Fruit fly (Drosophila melanogaster) whole organism, embryonic: ENCODE data around the gene ClpX.

ENCODE experiments used
- Abd-B ChIP-seq: fragments of 200-800 bp; sonication (Bioruptor generic); optimal IDR thresholded peaks from 2 replicates; lab custom pipeline; 2018; ENCODE audit warnings: missing biosample characterization, mild to moderate bottlenecking, missing genetic modification characterization, moderate library complexity
- B-H1 ChIP-seq: fragments of 200-800 bp; sonication (Bioruptor generic); IDR thresholded peaks from 3 replicates; pipeline ENCODE4 v1.3.6; 2022; ENCODE audit warnings: missing biosample characterization, missing genetic modification characterization
- Bteb2 ChIP-seq: fragments of 200-800 bp; sonication (Bioruptor generic); optimal IDR thresholded peaks from 2 replicates; lab custom pipeline; 2016; ENCODE audit warnings: missing biosample characterization, missing genetic modification characterization
- CG11085 ChIP-seq: fragments of 200-800 bp; sonication (Bioruptor generic); IDR thresholded peaks from 2 replicates; pipeline ENCODE4 v1.3.6; 2022; ENCODE audit warnings: missing biosample characterization, missing genetic modification characterization
- CG11560 ChIP-seq: fragments of 200-800 bp; sonication (Bioruptor generic); IDR thresholded peaks from 3 replicates; pipeline ENCODE4 v1.3.6; 2022; ENCODE audit warnings: missing biosample characterization, missing genetic modification characterization
- CG12155 ChIP-seq: fragments of 200-800 bp; sonication (Bioruptor generic); optimal IDR thresholded peaks from 3 replicates; lab custom pipeline; 2016; ENCODE audit warnings: missing biosample characterization, missing genetic modification characterization
- CG12299 ChIP-seq: fragments of 200-800 bp; sonication (Bioruptor generic); optimal IDR thresholded peaks from 2 replicates; lab custom pipeline; 2018; ENCODE audit warnings: missing biosample characterization, mild to moderate bottlenecking, missing genetic modification characterization
- CG1233 ChIP-seq: fragments of 200-800 bp; sonication (Bioruptor generic); optimal IDR thresholded peaks from 4 replicates; lab custom pipeline; 2018; ENCODE audit warnings: missing biosample characterization, mild to moderate bottlenecking, missing genetic modification characterization
- CG1647 ChIP-seq: fragments of 200-800 bp; sonication (Bioruptor generic); optimal IDR thresholded peaks from 3 replicates; lab custom pipeline; 2016; ENCODE audit warnings: missing biosample characterization, missing genetic modification characterization
- CG16779 ChIP-seq: fragments of 200-800 bp; sonication (Bioruptor generic); IDR thresholded peaks from 2 replicates; pipeline ENCODE4 v1.3.6; 2022; ENCODE audit warnings: missing biosample characterization, missing genetic modification characterization
- CG18262 ChIP-seq: fragments of 200-800 bp; optimal IDR thresholded peaks from 3 replicates; lab custom pipeline; 2019; ENCODE audit warnings: missing biosample characterization, mild to moderate bottlenecking, missing genetic modification characterization, moderate library complexity
- CG31441 ChIP-seq: fragments of 200-800 bp; sonication (Bioruptor generic); IDR thresholded peaks from 2 replicates; pipeline ENCODE4 v1.3.6; 2022; ENCODE audit warnings: missing biosample characterization, missing genetic modification characterization
- CG3163 ChIP-seq: fragments of 200-800 bp; sonication (Bioruptor generic); optimal IDR thresholded peaks from 3 replicates; lab custom pipeline; 2016; ENCODE audit warnings: missing biosample characterization, missing genetic modification characterization
- CG32772 ChIP-seq: fragments of 200-800 bp; sonication (Bioruptor generic); IDR thresholded peaks from 2 replicates; pipeline ENCODE4 v1.3.6; 2022; ENCODE audit warnings: missing biosample characterization, missing genetic modification characterization
- CG3281 ChIP-seq: fragments of 200-800 bp; sonication (Bioruptor generic); optimal IDR thresholded peaks from 3 replicates; lab custom pipeline; 2017; ENCODE audit warnings: missing biosample characterization, mild to moderate bottlenecking, missing genetic modification characterization
- CG3407 ChIP-seq: fragments of 200-800 bp; sonication (Bioruptor generic); optimal IDR thresholded peaks from 2 replicates; lab custom pipeline; 2018; ENCODE audit warnings: missing biosample characterization, mild to moderate bottlenecking, missing genetic modification characterization
- CG4360 ChIP-seq: fragments of 200-800 bp; sonication (Bioruptor generic); IDR thresholded peaks from 2 replicates; pipeline ENCODE4 v1.3.6; 2022; ENCODE audit warnings: missing biosample characterization, missing genetic modification characterization
- CG43689 ChIP-seq: fragments of 200-800 bp; sonication (Bioruptor generic); IDR thresholded peaks from 2 replicates; pipeline ENCODE4 v1.3.6; 2022; ENCODE audit warnings: missing biosample characterization, missing genetic modification characterization
- CG4404 ChIP-seq: fragments of 200-800 bp; sonication (Bioruptor generic); IDR thresholded peaks from 2 replicates; pipeline ENCODE4 v1.3.6; 2022; ENCODE audit warnings: missing biosample characterization, missing genetic modification characterization
- CG6254 ChIP-seq: fragments of 200-800 bp; sonication (Bioruptor generic); optimal IDR thresholded peaks from 3 replicates; lab custom pipeline; 2017; ENCODE audit warnings: mild to moderate bottlenecking, missing biosample characterization, missing genetic modification reagents, missing genetic modification characterization
- CG6689 ChIP-seq: fragments of 200-800 bp; sonication (Bioruptor generic); IDR thresholded peaks from 2 replicates; pipeline ENCODE4 v1.3.6; 2022; ENCODE audit warnings: missing biosample characterization, missing genetic modification characterization
- CG8290 ChIP-seq, 3 experiments: fragments of 200-800 bp; sonication (Bioruptor generic); optimal IDR thresholded peaks; 2 replicates each; lab custom pipeline; 2016 to 2019; ENCODE audit warnings: missing biosample characterization in 3 of 3, missing genetic modification characterization in 3 of 3, mild to moderate bottlenecking in 2 of 3, moderate library complexity in 1 of 3
- CG8478 ChIP-seq: fragments of >200 bp; optimal IDR thresholded peaks from 2 replicates; lab custom pipeline; 2018
- CG9437 ChIP-seq: fragments of 200-800 bp; sonication (Bioruptor generic); optimal IDR thresholded peaks from 2 replicates; lab custom pipeline; 2018; ENCODE audit warnings: missing biosample characterization, mild to moderate bottlenecking, missing genetic modification characterization
- CG9876 ChIP-seq: fragments of 200-800 bp; sonication (Bioruptor generic); optimal IDR thresholded peaks from 2 replicates; lab custom pipeline; 2016; ENCODE audit warnings: missing biosample characterization, missing genetic modification characterization
- CTCF ChIP-seq: fragments of 200-800 bp; sonication (Bioruptor generic); optimal IDR thresholded peaks from 2 replicates; lab custom pipeline; 2017; ENCODE audit warnings: missing biosample characterization, mild to moderate bottlenecking, missing genetic modification characterization, moderate library complexity
- Camta ChIP-seq: fragments of 200-800 bp; sonication (Bioruptor generic); optimal IDR thresholded peaks from 2 replicates; lab custom pipeline; 2016; ENCODE audit warnings: missing biosample characterization, missing genetic modification characterization
- Dek ChIP-seq: fragments of 200-800 bp; sonication (Bioruptor generic); optimal IDR thresholded peaks from 3 replicates; lab custom pipeline; 2019; ENCODE audit warnings: missing biosample characterization, mild to moderate bottlenecking, missing genetic modification characterization, moderate library complexity
- Doc2 ChIP-seq: fragments of 200-800 bp; sonication (Bioruptor generic); IDR thresholded peaks from 2 replicates; pipeline ENCODE4 v1.3.6; 2022; ENCODE audit warnings: missing biosample characterization, missing genetic modification characterization
- Dref ChIP-seq: fragments of 200-800 bp; sonication (Bioruptor generic); IDR thresholded peaks from 2 replicates; pipeline ENCODE4 v1.3.6; 2022; ENCODE audit warnings: missing biosample characterization, missing genetic modification characterization
- HHEX ChIP-seq: fragments of 200-800 bp; sonication (Bioruptor generic); optimal IDR thresholded peaks from 3 replicates; lab custom pipeline; 2017; ENCODE audit warnings: missing biosample characterization, mild to moderate bottlenecking, missing genetic modification characterization, missing genetic modification reagents
- Hmr ChIP-seq: fragments of 200-800 bp; sonication (Bioruptor generic); optimal IDR thresholded peaks from 3 replicates; lab custom pipeline; 2017; ENCODE audit warnings: mild to moderate bottlenecking, missing biosample characterization, missing genetic modification reagents, missing genetic modification characterization
- Med ChIP-seq: fragments of 200-800 bp; sonication (Bioruptor generic); peaks from one replicate; lab custom pipeline; 2016; ENCODE audit warnings: missing biosample characterization, missing genetic modification characterization, mild to moderate bottlenecking, inconsistent platforms, moderate library complexity
- Sry-δ ChIP-seq: fragments of 200-800 bp; sonication (Bioruptor generic); optimal IDR thresholded peaks from 2 replicates; lab custom pipeline; 2016; ENCODE audit warnings: missing biosample characterization, missing genetic modification characterization
- Usf ChIP-seq: fragments of 200-800 bp; sonication (Bioruptor generic); optimal IDR thresholded peaks from 2 replicates; lab custom pipeline; 2017; ENCODE audit warnings: missing genotype, missing biosample characterization, missing genetic modification characterization
- bab2 ChIP-seq: fragments of 200-800 bp; sonication (Bioruptor generic); optimal IDR thresholded peaks from 2 replicates; lab custom pipeline; 2016; ENCODE audit warnings: missing biosample characterization, missing genetic modification characterization
- cwo ChIP-seq: fragments of 200-800 bp; sonication (Bioruptor generic); optimal IDR thresholded peaks from 3 replicates; lab custom pipeline; 2017; ENCODE audit warnings: missing biosample characterization, missing genetic modification characterization, mild to moderate bottlenecking, moderate library complexity, missing genetic modification reagents
- dimm ChIP-seq: fragments of 200-800 bp; sonication (Bioruptor generic); IDR thresholded peaks from 2 replicates; pipeline ENCODE4 v1.3.6; 2022; ENCODE audit warnings: missing biosample characterization, missing genetic modification characterization
- dmrt11E ChIP-seq: fragments of 200-800 bp; sonication (Bioruptor generic); optimal IDR thresholded peaks from 3 replicates; lab custom pipeline; 2018; ENCODE audit warnings: missing biosample characterization, mild to moderate bottlenecking, missing genetic modification characterization, moderate library complexity
- exex ChIP-seq: fragments of 200-800 bp; sonication (Bioruptor generic); optimal IDR thresholded peaks from 4 replicates; lab custom pipeline; 2018; ENCODE audit warnings: missing biosample characterization, mild to moderate bottlenecking, missing genetic modification characterization, moderate library complexity
- gce ChIP-seq: fragments of 200-800 bp; sonication (Bioruptor generic); IDR thresholded peaks from 3 replicates; pipeline ENCODE4 v1.3.6; 2022; ENCODE audit warnings: missing biosample characterization, missing genetic modification characterization
- ham ChIP-seq: fragments of 200-800 bp; sonication (Bioruptor generic); IDR thresholded peaks from 2 replicates; pipeline ENCODE4 v1.3.6; 2022; ENCODE audit warnings: missing biosample characterization, missing genetic modification characterization
- hb ChIP-seq: fragments of 200-800 bp; sonication (Bioruptor generic); IDR thresholded peaks from 3 replicates; pipeline ENCODE4 v1.3.6; 2022; ENCODE audit warnings: missing biosample characterization, missing genetic modification characterization; ENCODE audit not compliant: partially characterized antibody
- maf-S ChIP-seq: fragments of 200-800 bp; sonication (Bioruptor generic); optimal IDR thresholded peaks from 2 replicates; lab custom pipeline; 2016; ENCODE audit warnings: missing biosample characterization, missing genetic modification characterization
- nom ChIP-seq: fragments of 200-800 bp; sonication (Bioruptor generic); optimal IDR thresholded peaks from 2 replicates; lab custom pipeline; 2017; ENCODE audit warnings: missing biosample characterization, missing genetic modification characterization, mild to moderate bottlenecking, moderate library complexity, missing genetic modification reagents
- onecut ChIP-seq: fragments of 200-800 bp; sonication (Bioruptor generic); IDR thresholded peaks from 2 replicates; pipeline ENCODE4 v1.3.6; 2022; ENCODE audit warnings: missing biosample characterization, missing genetic modification characterization
- pho ChIP-seq: fragments of 200-800 bp; sonication (Bioruptor generic); optimal IDR thresholded peaks from 2 replicates; lab custom pipeline; 2016; ENCODE audit warnings: missing biosample characterization, missing genetic modification characterization
- pum ChIP-seq: fragments of 200-800 bp; sonication (Bioruptor generic); optimal IDR thresholded peaks from 2 replicates; lab custom pipeline; 2016; ENCODE audit warnings: missing biosample characterization, missing genetic modification characterization
- sim ChIP-seq: fragments of 200-800 bp; sonication (Bioruptor generic); IDR thresholded peaks from 2 replicates; pipeline ENCODE4 v1.3.6; 2022; ENCODE audit warnings: missing biosample characterization, missing genetic modification characterization
- usp ChIP-seq: fragments of >200 bp; optimal IDR thresholded peaks from 2 replicates; lab custom pipeline; 2017; ENCODE audit warnings: missing biosample characterization, missing genetic modification characterization
- zfh1 ChIP-seq: fragments of 200-800 bp; sonication (Bioruptor generic); IDR thresholded peaks from 3 replicates; pipeline ENCODE4 v1.3.6; 2022; ENCODE audit warnings: missing biosample characterization, missing genetic modification characterization
- zfh2 ChIP-seq: fragments of 200-800 bp; sonication (Bioruptor generic); optimal IDR thresholded peaks from 2 replicates; lab custom pipeline; 2016; ENCODE audit warnings: missing biosample characterization, missing genetic modification characterization

ClpX gene

dm6 chr3R:19859370-19860033 lies 44.0 kb downstream of the ClpX start (continued):
- TF ChIP-seq Bteb2 (GFP tag; lab: Kevin White, UChicago) (no peak), CG16779 (GFP tag; lab: Robert Waterston, UW) (no peak), Doc2 (GFP tag; lab: Robert Waterston, UW) (no peak), CG32772 (GFP tag; lab: Robert Waterston, UW) (no peak), Sry-δ (GFP tag; lab: Kevin White, UChicago) (no peak), CG1233 (no peak), Med (GFP tag; lab: Kevin White, UChicago) (peak; percentile 83), nom (peak; percentile 68), CG3163 (no peak), CG3407 (no peak), Camta (GFP tag; lab: Kevin White, UChicago) (no peak), CG31441 (no peak), pho (GFP tag; lab: Kevin White, UChicago) (no peak), usp (GFP tag; lab: Kevin White, UChicago) (no peak), CG12299 (no peak), CG9437 (peak; percentile 12), ham (GFP tag; lab: Robert Waterston, UW) (no peak), cwo (GFP tag; lab: Kevin White, UChicago) (peak; percentile 36), CTCF (GFP tag; lab: Kevin White, UChicago) (no peak), B-H1 (GFP tag; lab: Robert Waterston, UW) (no peak), zfh2 (no peak), CG8478 (no peak), sim (GFP tag; lab: Robert Waterston, UW) (no peak), Usf (GFP tag; lab: Kevin White, UChicago) (no peak), CG6254 (GFP tag; lab: Kevin White, UChicago) (no peak), CG12155 (GFP tag; lab: Kevin White, UChicago) (no peak), CG4404 (GFP tag; lab: Robert Waterston, UW) (no peak), Dref (GFP tag; lab: Robert Waterston, UW) (no peak), CG11560 (tag; lab: Robert Waterston, UW) (no peak), exex (tag; lab: Kevin White, UChicago) (peak; percentile 89), CG4360 (no peak), Abd-B (GFP tag; lab: Kevin White, UChicago) (no peak), gce (GFP tag; lab: Robert Waterston, UW) (no peak), Hmr (GFP tag; lab: Kevin White, UChicago) (peak; percentile 39), CG9876 (GFP tag; lab: Kevin White, UChicago) (no peak), CG3281 (GFP tag; lab: Kevin White, UChicago) (no peak), onecut (GFP tag; lab: Robert Waterston, UW) (no peak), bab2 (GFP tag; lab: Kevin White, UChicago) (no peak), dmrt11E (no peak), CG6689 (no peak), HHEX (GFP tag; lab: Kevin White, UChicago) (no peak), hb (no peak), CG11085 (no peak), Dek (tag; lab: Kevin White, UChicago) (no peak), CG43689 (GFP tag; lab: Robert Waterston, UW) (no peak), zfh1 (GFP tag; lab: Robert Waterston, UW) (no peak), CG8290 (GFP tag; optimal IDR thresholded peaks at IDR 0.05; lab: Kevin White, UChicago) (no peak), CG8290 (tag; optimal IDR thresholded peaks at IDR 0.05; lab: Kevin White, UChicago) (peak in 1 of 2 experiments; percentile 30), CG1647 (GFP tag; lab: Kevin White, UChicago) (no peak), maf-S (no peak), pum (GFP tag; lab: Kevin White, UChicago) (no peak), dimm (no peak), CG18262 (peak; percentile 20)
